Fruit fly (Drosophila melanogaster) whole organism, embryonic: ENCODE measurements around the gene CG32147.

Experiments
- Atf6 ChIP-seq: fragments of 200-800 bp; sonication (Bioruptor generic); IDR thresholded peaks from 2 replicates; pipeline ENCODE4 v1.3.6; 2022; ENCODE audit warnings: missing biosample characterization, missing genetic modification characterization
- CG10321 ChIP-seq: fragments of 200-800 bp; sonication (Bioruptor generic); IDR thresholded peaks from 2 replicates; pipeline ENCODE4 v1.3.6; 2022; ENCODE audit warnings: missing biosample characterization, missing genetic modification characterization
- CG12299 ChIP-seq: fragments of 200-800 bp; sonication (Bioruptor generic); optimal IDR thresholded peaks from 2 replicates; lab custom pipeline; 2018; ENCODE audit warnings: missing biosample characterization, mild to moderate bottlenecking, missing genetic modification characterization
- CG12942 ChIP-seq: fragments of 200-800 bp; sonication (Bioruptor generic); optimal IDR thresholded peaks from 3 replicates; lab custom pipeline; 2016; ENCODE audit warnings: missing biosample characterization, missing genetic modification characterization
- CG13287 ChIP-seq: fragments of 200-800 bp; sonication (Bioruptor generic); IDR thresholded peaks from 2 replicates; pipeline ENCODE4 v1.3.6; 2022; ENCODE audit warnings: missing biosample characterization, missing genetic modification characterization; ENCODE audit not compliant: partially characterized antibody
- CG13775 ChIP-seq: fragments of 200-800 bp; sonication (Bioruptor generic); optimal IDR thresholded peaks from 3 replicates; lab custom pipeline; 2017; ENCODE audit warnings: missing biosample characterization, mild to moderate bottlenecking, missing genetic modification characterization
- CG13894 ChIP-seq: fragments of 200-800 bp; sonication (Bioruptor generic); optimal IDR thresholded peaks from 3 replicates; lab custom pipeline; 2018; ENCODE audit warnings: missing biosample characterization, mild to moderate bottlenecking, missing genetic modification characterization, moderate library complexity
- CG14965 ChIP-seq: fragments of 200-800 bp; sonication (Bioruptor generic); optimal IDR thresholded peaks from 2 replicates; lab custom pipeline; 2016; ENCODE audit warnings: missing biosample characterization, missing genetic modification characterization, borderline replicate concordance
- CG15696 ChIP-seq: fragments of 200-800 bp; sonication (Bioruptor generic); optimal IDR thresholded peaks from 2 replicates; lab custom pipeline; 2019; ENCODE audit warnings: missing biosample characterization, mild to moderate bottlenecking, missing genetic modification characterization, moderate library complexity
- CG1602 ChIP-seq: fragments of 200-800 bp; sonication (Bioruptor generic); optimal IDR thresholded peaks from 3 replicates; lab custom pipeline; 2016; ENCODE audit warnings: missing biosample characterization, missing genetic modification characterization
- CG32772 ChIP-seq: fragments of 200-800 bp; sonication (Bioruptor generic); IDR thresholded peaks from 2 replicates; pipeline ENCODE4 v1.3.6; 2022; ENCODE audit warnings: missing biosample characterization, missing genetic modification characterization
- CG33557 ChIP-seq: fragments of 200-800 bp; sonication (Bioruptor generic); optimal IDR thresholded peaks from 2 replicates; lab custom pipeline; 2019; ENCODE audit warnings: missing biosample characterization, mild to moderate bottlenecking, missing genetic modification characterization, moderate library complexity
- CG3407 ChIP-seq: fragments of 200-800 bp; sonication (Bioruptor generic); optimal IDR thresholded peaks from 2 replicates; lab custom pipeline; 2018; ENCODE audit warnings: missing biosample characterization, mild to moderate bottlenecking, missing genetic modification characterization
- CG4282 ChIP-seq: fragments of 200-800 bp; sonication (Bioruptor generic); optimal IDR thresholded peaks from 2 replicates; lab custom pipeline; 2016; ENCODE audit warnings: missing biosample characterization, missing genetic modification characterization
- CG5245 ChIP-seq: fragments of 200-800 bp; sonication (Bioruptor generic); optimal IDR thresholded peaks from 3 replicates; lab custom pipeline; 2016; ENCODE audit warnings: missing biosample characterization, missing genetic modification characterization
- CG6765 ChIP-seq: fragments of 200-800 bp; sonication (Bioruptor generic); optimal IDR thresholded peaks from 3 replicates; lab custom pipeline; 2017; ENCODE audit warnings: missing biosample characterization, mild to moderate bottlenecking, missing genetic modification characterization
- CG7963 ChIP-seq: fragments of 200-800 bp; sonication (Bioruptor generic); IDR thresholded peaks from 3 replicates; pipeline ENCODE4 v1.3.6; 2022; ENCODE audit warnings: missing biosample characterization, missing genetic modification characterization; ENCODE audit not compliant: partially characterized antibody
- CG8359 ChIP-seq: fragments of 200-800 bp; sonication (Bioruptor generic); optimal IDR thresholded peaks from 2 replicates; lab custom pipeline; 2017; ENCODE audit warnings: missing biosample characterization, mild to moderate bottlenecking, missing genetic modification characterization, borderline replicate concordance
- CTCF ChIP-seq: fragments of 200-800 bp; sonication (Bioruptor generic); optimal IDR thresholded peaks from 2 replicates; lab custom pipeline; 2017; ENCODE audit warnings: missing biosample characterization, mild to moderate bottlenecking, missing genetic modification characterization, moderate library complexity
- Dek ChIP-seq: fragments of 200-800 bp; sonication (Bioruptor generic); optimal IDR thresholded peaks from 3 replicates; lab custom pipeline; 2019; ENCODE audit warnings: missing biosample characterization, mild to moderate bottlenecking, missing genetic modification characterization, moderate library complexity
- Doc3 ChIP-seq: fragments of 200-800 bp; sonication (Bioruptor generic); IDR thresholded peaks from 3 replicates; pipeline ENCODE4 v1.3.6; 2022; ENCODE audit warnings: missing biosample characterization, missing genetic modification characterization; ENCODE audit not compliant: partially characterized antibody
- Dp ChIP-seq: fragments of 200-800 bp; sonication (Bioruptor generic); optimal IDR thresholded peaks from 2 replicates; lab custom pipeline; 2018; ENCODE audit warnings: missing biosample characterization, mild to moderate bottlenecking, missing genetic modification characterization, moderate library complexity
- Ets97D ChIP-seq: fragments of 200-800 bp; sonication (Bioruptor generic); optimal IDR thresholded peaks from 3 replicates; lab custom pipeline; 2016; ENCODE audit warnings: missing biosample characterization, missing genetic modification characterization
- Gug ChIP-seq: fragments of 200-800 bp; sonication (Bioruptor generic); IDR thresholded peaks from 4 replicates; pipeline ENCODE4 v1.3.6; 2022; ENCODE audit warnings: missing biosample characterization, missing genetic modification characterization
- HHEX ChIP-seq: fragments of 200-800 bp; sonication (Bioruptor generic); optimal IDR thresholded peaks from 3 replicates; lab custom pipeline; 2017; ENCODE audit warnings: missing biosample characterization, mild to moderate bottlenecking, missing genetic modification characterization, missing genetic modification reagents
- HLH54F ChIP-seq: fragments of 200-800 bp; sonication (Bioruptor generic); optimal IDR thresholded peaks from 3 replicates; lab custom pipeline; 2016; ENCODE audit warnings: missing biosample characterization, missing genetic modification characterization
- Hey ChIP-seq: fragments of 200-800 bp; sonication (Bioruptor generic); optimal IDR thresholded peaks from 3 replicates; lab custom pipeline; 2018; ENCODE audit warnings: missing biosample characterization, mild to moderate bottlenecking, missing genetic modification characterization
- Mrtf ChIP-seq: fragments of 200-800 bp; sonication (Bioruptor generic); IDR thresholded peaks from 3 replicates; pipeline ENCODE4 v1.3.6; 2022; ENCODE audit warnings: missing biosample characterization, missing genetic modification characterization
- NfI ChIP-seq: fragments of 200-800 bp; sonication (Bioruptor generic); optimal IDR thresholded peaks from 3 replicates; lab custom pipeline; 2018; ENCODE audit warnings: missing biosample characterization, mild to moderate bottlenecking, missing genetic modification characterization, moderate library complexity
- az2 ChIP-seq: fragments of 200-800 bp; sonication (Bioruptor generic); optimal IDR thresholded peaks from 3 replicates; lab custom pipeline; 2016; ENCODE audit warnings: missing biosample characterization, missing genetic modification characterization
- bigmax ChIP-seq: fragments of 200-800 bp; sonication (Bioruptor generic); optimal IDR thresholded peaks from 2 replicates; lab custom pipeline; 2018; ENCODE audit warnings: missing biosample characterization, mild to moderate bottlenecking, missing genetic modification characterization
- chif ChIP-seq, 2 experiments: fragments of 200-800 bp; sonication (Bioruptor generic); optimal IDR thresholded peaks; 3 replicates each; lab custom pipeline; 2016; ENCODE audit warnings: missing biosample characterization in 2 of 2, missing genetic modification characterization in 2 of 2
- corto ChIP-seq: fragments of 200-800 bp; sonication (Bioruptor generic); optimal IDR thresholded peaks from 2 replicates; lab custom pipeline; 2016; ENCODE audit warnings: missing biosample characterization, mild to moderate bottlenecking, missing genetic modification characterization, moderate library complexity
- dysf ChIP-seq: fragments of 200-800 bp; sonication (Bioruptor generic); IDR thresholded peaks from 3 replicates; pipeline ENCODE4 v1.3.6; 2022; ENCODE audit warnings: missing biosample characterization, missing genetic modification characterization
- gcm ChIP-seq: fragments of 200-800 bp; sonication (Bioruptor generic); optimal IDR thresholded peaks from 2 replicates; lab custom pipeline; 2019; ENCODE audit warnings: missing biosample characterization, mild to moderate bottlenecking, missing genetic modification characterization, moderate library complexity
- h ChIP-seq: fragments of >200 bp; optimal IDR thresholded peaks from 2 replicates; lab custom pipeline; 2017
- ham ChIP-seq: fragments of 200-800 bp; sonication (Bioruptor generic); IDR thresholded peaks from 2 replicates; pipeline ENCODE4 v1.3.6; 2022; ENCODE audit warnings: missing biosample characterization, missing genetic modification characterization
- ind ChIP-seq: fragments of 200-800 bp; sonication (Bioruptor generic); optimal IDR thresholded peaks from 3 replicates; lab custom pipeline; 2016; ENCODE audit warnings: missing biosample characterization, missing genetic modification characterization
- inv ChIP-seq: fragments of 200-800 bp; sonication (Bioruptor generic); IDR thresholded peaks from 2 replicates; pipeline ENCODE4 v1.3.6; 2022; ENCODE audit warnings: missing biosample characterization, missing genetic modification characterization; ENCODE audit not compliant: partially characterized antibody
- jumu ChIP-seq: fragments of 200-800 bp; sonication (Bioruptor generic); optimal IDR thresholded peaks from 3 replicates; lab custom pipeline; 2016; ENCODE audit warnings: missing biosample characterization, missing genetic modification characterization
- lbe ChIP-seq: fragments of 200-800 bp; sonication (Bioruptor generic); optimal IDR thresholded peaks from 2 replicates; lab custom pipeline; 2016; ENCODE audit warnings: missing biosample characterization, mild to moderate bottlenecking, missing genetic modification characterization
- sd ChIP-seq: fragments of 200-800 bp; sonication (Bioruptor generic); optimal IDR thresholded peaks from 3 replicates; lab custom pipeline; 2018; ENCODE audit warnings: missing biosample characterization, mild to moderate bottlenecking, missing genetic modification characterization, moderate library complexity
- sisA ChIP-seq: fragments of 200-800 bp; sonication (Bioruptor generic); IDR thresholded peaks from 2 replicates; pipeline ENCODE4 v1.3.6; 2022; ENCODE audit warnings: missing biosample characterization, missing genetic modification characterization
- sr ChIP-seq: fragments of 200-800 bp; sonication (Bioruptor generic); IDR thresholded peaks from 3 replicates; pipeline ENCODE4 v1.3.6; 2022; ENCODE audit warnings: missing biosample characterization, missing genetic modification characterization
- ssp ChIP-seq: fragments of 200-800 bp; sonication (Bioruptor generic); IDR thresholded peaks from 2 replicates; pipeline ENCODE4 v1.3.6; 2022; ENCODE audit warnings: missing biosample characterization, missing genetic modification characterization
- tin ChIP-seq: fragments of 200-800 bp; sonication (Bioruptor generic); optimal IDR thresholded peaks from 3 replicates; lab custom pipeline; 2016; ENCODE audit warnings: missing biosample characterization, missing genetic modification characterization
- tna ChIP-seq: fragments of 200-800 bp; sonication (Bioruptor generic); IDR thresholded peaks from 2 replicates; pipeline ENCODE4 v1.3.6; 2022; ENCODE audit warnings: missing biosample characterization, missing genetic modification characterization; ENCODE audit not compliant: partially characterized antibody
- usp ChIP-seq: fragments of >200 bp; optimal IDR thresholded peaks from 2 replicates; lab custom pipeline; 2017; ENCODE audit warnings: missing biosample characterization, missing genetic modification characterization
- wdn ChIP-seq: fragments of 200-800 bp; sonication (Bioruptor generic); IDR thresholded peaks from 2 replicates; pipeline ENCODE4 v1.3.6; 2022; ENCODE audit warnings: missing biosample characterization, missing genetic modification characterization
- wek ChIP-seq: fragments of 200-800 bp; sonication (Bioruptor generic); optimal IDR thresholded peaks from 3 replicates; lab custom pipeline; 2018; ENCODE audit warnings: missing biosample characterization, mild to moderate bottlenecking, missing genetic modification characterization, moderate library complexity
- zf30C ChIP-seq: fragments of 200-800 bp; sonication (Bioruptor generic); optimal IDR thresholded peaks from 3 replicates; lab custom pipeline; 2018; ENCODE audit warnings: missing biosample characterization, mild to moderate bottlenecking, missing genetic modification characterization
- zfh1 ChIP-seq: fragments of 200-800 bp; sonication (Bioruptor generic); IDR thresholded peaks from 3 replicates; pipeline ENCODE4 v1.3.6; 2022; ENCODE audit warnings: missing biosample characterization, missing genetic modification characterization

Gene CG32147

DNA sequence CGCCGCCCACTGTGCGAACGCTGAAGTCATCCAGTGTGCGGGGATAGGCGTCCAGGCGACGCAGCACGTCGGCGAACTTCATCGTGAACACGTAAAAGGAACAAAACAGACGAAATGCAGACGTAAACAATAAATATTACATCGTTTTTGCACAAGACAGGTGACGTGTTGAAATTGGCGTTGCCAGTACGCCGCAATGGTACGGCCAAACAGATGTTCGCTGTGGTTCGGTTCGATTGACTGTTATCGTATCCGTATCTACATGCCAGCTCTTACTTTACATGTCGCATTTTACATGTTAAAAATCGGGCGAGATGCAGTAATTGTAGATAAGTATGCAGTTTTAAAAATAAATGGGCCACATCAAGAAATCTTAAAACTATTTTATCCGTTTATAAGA lies 19.6 kb upstream of the CG32147 start, which contains the start of gene CG7011 (continued):
- TF ChIP-seq Atf6 (GFP tag; lab: Robert Waterston, UW) (no peak), sd (tag; lab: Kevin White, UChicago) (no peak), wdn (no peak), Dp (GFP tag; lab: Kevin White, UChicago) (peak; percentile 37), sr (GFP tag; lab: Robert Waterston, UW) (no peak), tna (GFP tag; lab: Robert Waterston, UW) (peak; percentile 49; the same call in 1 of the 2 replicates), CG32772 (no peak), CG33557 (no peak), CG7963 (0 out of 3 replicates have a peak, but pooled peaks have one; percentile 29), CG6765 (GFP tag; lab: Kevin White, UChicago) (no peak), Ets97D (GFP tag; lab: Kevin White, UChicago) (no peak), CG10321 (no peak), Mrtf (GFP tag; lab: Robert Waterston, UW) (no peak), Hey (no peak), az2 (GFP tag; lab: Kevin White, UChicago) (no peak), h (lab: Kevin White, UChicago) (no peak), CG8359 (GFP tag; lab: Kevin White, UChicago) (no peak), NfI (GFP tag; lab: Kevin White, UChicago) (no peak), lbe (no peak), jumu (GFP tag; lab: Kevin White, UChicago) (no peak), sisA (GFP tag; lab: Robert Waterston, UW) (no peak), zf30C (GFP tag; lab: Kevin White, UChicago) (no peak), CG12299 (tag; lab: Kevin White, UChicago) (no peak), zfh1 (GFP tag; lab: Robert Waterston, UW) (no peak), HHEX (GFP tag; lab: Kevin White, UChicago) (no peak), CTCF (GFP tag; lab: Kevin White, UChicago) (peak; percentile 79), CG3407 (GFP tag; lab: Kevin White, UChicago) (no peak), inv (GFP tag; lab: Robert Waterston, UW) (peak; percentile 46; the same call in 1 of the 2 replicates), dysf (GFP tag; lab: Robert Waterston, UW) (no peak), gcm (GFP tag; lab: Kevin White, UChicago) (no peak), wek (no peak), Gug (GFP tag; lab: Robert Waterston, UW) (no peak), ham (GFP tag; lab: Robert Waterston, UW) (no peak), CG13894 (tag; lab: Kevin White, UChicago) (no peak), Doc3 (GFP tag; lab: Robert Waterston, UW) (0 out of 3 replicates have a peak, but pooled peaks have one; percentile 40), usp (GFP tag; lab: Kevin White, UChicago) (no peak), CG1602 (GFP tag; lab: Kevin White, UChicago) (no peak), bigmax (no peak), CG15696 (tag; lab: Kevin White, UChicago) (no peak), CG4282 (GFP tag; lab: Kevin White, UChicago) (no peak), HLH54F (no peak), CG13287 (GFP tag; lab: Robert Waterston, UW) (peak; percentile 66), CG5245 (no peak), chif (GFP tag; optimal IDR thresholded peaks at IDR 0.05; lab: Kevin White, UChicago) (no peak), Dek (no peak), ind (GFP tag; lab: Kevin White, UChicago) (no peak), tin (GFP tag; lab: Kevin White, UChicago) (no peak), CG13775 (no peak), CG14965 (GFP tag; lab: Kevin White, UChicago) (no peak), CG12942 (GFP tag; lab: Kevin White, UChicago) (no peak), ssp (GFP tag; lab: Robert Waterston, UW) (no peak), corto (GFP tag; lab: Kevin White, UChicago) (no peak)
